Fruit fly (Drosophila melanogaster) whole organism, embryonic: ENCODE data around the gene Tim13.

Experiments
- Atf3 ChIP-seq: fragments of 200-800 bp; sonication (Bioruptor generic); optimal IDR thresholded peaks from 3 replicates; lab custom pipeline; 2016; ENCODE audit warnings: missing biosample characterization, missing genetic modification characterization
- BtbVII ChIP-seq: fragments of 200-800 bp; sonication (Bioruptor generic); optimal IDR thresholded peaks from 3 replicates; lab custom pipeline; 2017; ENCODE audit warnings: missing biosample characterization, mild to moderate bottlenecking, missing genetic modification characterization
- CG10147 ChIP-seq: fragments of 200-800 bp; sonication (Bioruptor generic); optimal IDR thresholded peaks from 2 replicates; lab custom pipeline; 2019; ENCODE audit warnings: missing biosample characterization, mild to moderate bottlenecking, missing genetic modification characterization, moderate library complexity
- CG10267 ChIP-seq: fragments of 200-800 bp; sonication (Bioruptor generic); optimal IDR thresholded peaks from 2 replicates; lab custom pipeline; 2018; ENCODE audit warnings: missing biosample characterization, mild to moderate bottlenecking, missing genetic modification characterization, moderate library complexity
- CG11093 ChIP-seq: fragments of 200-800 bp; sonication (Bioruptor generic); IDR thresholded peaks from 3 replicates; pipeline ENCODE4 v1.3.6; 2022; ENCODE audit warnings: missing biosample characterization, missing genetic modification characterization
- CG1233 ChIP-seq: fragments of 200-800 bp; sonication (Bioruptor generic); optimal IDR thresholded peaks from 4 replicates; lab custom pipeline; 2018; ENCODE audit warnings: missing biosample characterization, mild to moderate bottlenecking, missing genetic modification characterization
- CG13894 ChIP-seq: fragments of 200-800 bp; sonication (Bioruptor generic); optimal IDR thresholded peaks from 3 replicates; lab custom pipeline; 2018; ENCODE audit warnings: missing biosample characterization, mild to moderate bottlenecking, missing genetic modification characterization, moderate library complexity
- CG16863 ChIP-seq: fragments of 200-800 bp; sonication (Bioruptor generic); optimal IDR thresholded peaks from 3 replicates; lab custom pipeline; 2016; ENCODE audit warnings: missing biosample characterization, missing genetic modification characterization
- CG17912 ChIP-seq: fragments of 200-800 bp; sonication (Bioruptor generic); optimal IDR thresholded peaks from 2 replicates; lab custom pipeline; 2018; ENCODE audit warnings: missing biosample characterization, mild to moderate bottlenecking, missing genetic modification characterization
- CG3281 ChIP-seq: fragments of 200-800 bp; sonication (Bioruptor generic); optimal IDR thresholded peaks from 3 replicates; lab custom pipeline; 2017; ENCODE audit warnings: missing biosample characterization, mild to moderate bottlenecking, missing genetic modification characterization
- CG33213 ChIP-seq: fragments of 200-800 bp; sonication (Bioruptor generic); optimal IDR thresholded peaks from 3 replicates; lab custom pipeline; 2016; ENCODE audit warnings: missing biosample characterization, missing genetic modification characterization
- CG3407 ChIP-seq: fragments of 200-800 bp; sonication (Bioruptor generic); optimal IDR thresholded peaks from 2 replicates; lab custom pipeline; 2018; ENCODE audit warnings: missing biosample characterization, mild to moderate bottlenecking, missing genetic modification characterization
- CG4730 ChIP-seq: fragments of 200-800 bp; sonication (Bioruptor generic); IDR thresholded peaks from 2 replicates; pipeline ENCODE4 v1.3.6; 2022; ENCODE audit warnings: missing biosample characterization, missing genetic modification characterization
- CG5180 ChIP-seq: fragments of 200-800 bp; sonication (Bioruptor generic); optimal IDR thresholded peaks from 3 replicates; lab custom pipeline; 2017; ENCODE audit warnings: missing biosample characterization, missing genetic modification characterization, mild to moderate bottlenecking, moderate library complexity, missing genetic modification reagents
- CG6654 ChIP-seq: fragments of 200-800 bp; sonication (Bioruptor generic); optimal IDR thresholded peaks from 2 replicates; lab custom pipeline; 2017; ENCODE audit warnings: missing biosample characterization, mild to moderate bottlenecking, missing genetic modification characterization
- CG6683 ChIP-seq: fragments of 200-800 bp; sonication (Bioruptor generic); optimal IDR thresholded peaks from 2 replicates; lab custom pipeline; 2017; ENCODE audit warnings: missing biosample characterization, mild to moderate bottlenecking, missing genetic modification characterization, missing genetic modification reagents
- CG7271 ChIP-seq: fragments of 200-800 bp; sonication (Bioruptor generic); optimal IDR thresholded peaks from 2 replicates; lab custom pipeline; 2018; ENCODE audit warnings: missing biosample characterization, mild to moderate bottlenecking, missing genetic modification characterization, moderate library complexity
- CG7372 ChIP-seq: fragments of 200-800 bp; sonication (Bioruptor generic); IDR thresholded peaks from 2 replicates; pipeline ENCODE4 v1.3.6; 2022; ENCODE audit warnings: missing biosample characterization, missing genetic modification characterization
- CG9215 ChIP-seq: fragments of 200-800 bp; sonication (Bioruptor generic); IDR thresholded peaks from 2 replicates; pipeline ENCODE4 v1.3.6; 2022; ENCODE audit warnings: missing biosample characterization, missing genetic modification characterization
- CG9817 ChIP-seq: fragments of 200-800 bp; sonication (Bioruptor generic); optimal IDR thresholded peaks from 2 replicates; lab custom pipeline; 2018; ENCODE audit warnings: missing biosample characterization, mild to moderate bottlenecking, missing genetic modification characterization, moderate library complexity
- CTCF ChIP-seq: fragments of 200-800 bp; sonication (Bioruptor generic); optimal IDR thresholded peaks from 2 replicates; lab custom pipeline; 2017; ENCODE audit warnings: missing biosample characterization, mild to moderate bottlenecking, missing genetic modification characterization, moderate library complexity
- D19A ChIP-seq: fragments of 200-800 bp; optimal IDR thresholded peaks from 3 replicates; lab custom pipeline; 2019; ENCODE audit warnings: missing biosample characterization, mild to moderate bottlenecking, missing genetic modification characterization, moderate library complexity
- Dip3 ChIP-seq: fragments of 200-800 bp; sonication (Bioruptor generic); optimal IDR thresholded peaks from 3 replicates; lab custom pipeline; 2016; ENCODE audit warnings: missing biosample characterization, missing genetic modification characterization
- Dref ChIP-seq: fragments of 200-800 bp; sonication (Bioruptor generic); IDR thresholded peaks from 2 replicates; pipeline ENCODE4 v1.3.6; 2022; ENCODE audit warnings: missing biosample characterization, missing genetic modification characterization
- Ets65A ChIP-seq: fragments of 200-800 bp; sonication (Bioruptor generic); peaks from one replicate; lab custom pipeline; 2016; ENCODE audit warnings: missing biosample characterization, missing genetic modification characterization
- HmgD ChIP-seq: fragments of 200-800 bp; sonication (Bioruptor generic); optimal IDR thresholded peaks from 3 replicates; lab custom pipeline; 2016; ENCODE audit warnings: missing biosample characterization, missing genetic modification characterization
- Hmx ChIP-seq: fragments of 200-800 bp; sonication (Bioruptor generic); optimal IDR thresholded peaks from 2 replicates; lab custom pipeline; 2016; ENCODE audit warnings: missing biosample characterization, missing genetic modification characterization
- Hsf ChIP-seq: fragments of 200-800 bp; sonication (Bioruptor generic); optimal IDR thresholded peaks from 3 replicates; lab custom pipeline; 2016; ENCODE audit warnings: missing biosample characterization, missing genetic modification characterization
- Kr ChIP-seq: fragments of 200-800 bp; sonication (Bioruptor generic); optimal IDR thresholded peaks from 2 replicates; lab custom pipeline; 2017; ENCODE audit warnings: missing biosample characterization, mild to moderate bottlenecking, missing genetic modification characterization
- NFAT ChIP-seq: fragments of 200-800 bp; sonication (Bioruptor generic); IDR thresholded peaks from 2 replicates; pipeline ENCODE4 v1.3.6; 2022; ENCODE audit warnings: missing biosample characterization, missing genetic modification characterization
- Nf-YB ChIP-seq: fragments of 200-800 bp; sonication (Bioruptor generic); optimal IDR thresholded peaks from 3 replicates; lab custom pipeline; 2019; ENCODE audit warnings: missing biosample characterization, mild to moderate bottlenecking, missing genetic modification characterization, moderate library complexity
- Oli ChIP-seq: fragments of 200-800 bp; sonication (Bioruptor generic); optimal IDR thresholded peaks from 2 replicates; lab custom pipeline; 2018; ENCODE audit warnings: missing biosample characterization, mild to moderate bottlenecking, missing genetic modification characterization, moderate library complexity
- PHDP ChIP-seq: fragments of 200-800 bp; sonication (Bioruptor generic); optimal IDR thresholded peaks from 3 replicates; lab custom pipeline; 2018; ENCODE audit warnings: missing biosample characterization, mild to moderate bottlenecking, missing genetic modification characterization, moderate library complexity
- Scr ChIP-seq: fragments of 200-800 bp; sonication (Bioruptor generic); IDR thresholded peaks from 2 replicates; pipeline ENCODE4 v1.3.6; 2022; ENCODE audit warnings: missing biosample characterization, missing genetic modification characterization; ENCODE audit not compliant: partially characterized antibody
- Xrp1 ChIP-seq: fragments of 200-800 bp; sonication (Bioruptor generic); IDR thresholded peaks from 2 replicates; pipeline ENCODE4 v1.3.6; 2022; ENCODE audit warnings: missing biosample characterization, missing genetic modification characterization
- bsh ChIP-seq, 2 experiments: fragments of 200-800 bp; sonication (Bioruptor generic); optimal IDR thresholded peaks; 2 replicates each; lab custom pipeline; 2017 to 2018; ENCODE audit warnings: mild to moderate bottlenecking in 2 of 2, missing biosample characterization in 2 of 2, missing genetic modification characterization in 2 of 2, moderate library complexity in 1 of 2
- eve ChIP-seq, 2 experiments: fragments of >200 bp; optimal IDR thresholded peaks; 2 replicates each; lab custom pipeline; 2017; ENCODE audit warnings: missing biosample characterization in 2 of 2, missing genetic modification characterization in 2 of 2
- fd64A ChIP-seq: fragments of 200-800 bp; sonication (Bioruptor generic); optimal IDR thresholded peaks from 3 replicates; lab custom pipeline; 2018; ENCODE audit warnings: missing biosample characterization, mild to moderate bottlenecking, missing genetic modification characterization
- gro ChIP-seq: fragments of 200-800 bp; sonication (Bioruptor generic); optimal IDR thresholded peaks from 2 replicates; lab custom pipeline; 2016; ENCODE audit warnings: missing biosample characterization, missing genetic modification characterization
- gsb-n ChIP-seq: fragments of 200-800 bp; sonication (Bioruptor generic); optimal IDR thresholded peaks from 3 replicates; lab custom pipeline; 2018; ENCODE audit warnings: missing biosample characterization, mild to moderate bottlenecking, missing genetic modification characterization
- ham ChIP-seq: fragments of 200-800 bp; sonication (Bioruptor generic); IDR thresholded peaks from 2 replicates; pipeline ENCODE4 v1.3.6; 2022; ENCODE audit warnings: missing biosample characterization, missing genetic modification characterization
- nerfin-1 ChIP-seq: fragments of 200-800 bp; sonication (Bioruptor generic); optimal IDR thresholded peaks from 3 replicates; lab custom pipeline; 2019; ENCODE audit warnings: missing biosample characterization, mild to moderate bottlenecking, missing genetic modification characterization, moderate library complexity
- nom ChIP-seq: fragments of 200-800 bp; sonication (Bioruptor generic); optimal IDR thresholded peaks from 2 replicates; lab custom pipeline; 2017; ENCODE audit warnings: missing biosample characterization, missing genetic modification characterization, mild to moderate bottlenecking, moderate library complexity, missing genetic modification reagents
- ro ChIP-seq: fragments of 200-800 bp; sonication (Bioruptor generic); IDR thresholded peaks from 2 replicates; pipeline ENCODE4 v1.3.6; 2022; ENCODE audit warnings: missing biosample characterization, missing genetic modification characterization
- salm ChIP-seq: fragments of 200-800 bp; sonication (Bioruptor generic); optimal IDR thresholded peaks from 2 replicates; lab custom pipeline; 2018; ENCODE audit warnings: missing biosample characterization, mild to moderate bottlenecking, missing genetic modification characterization
- stc ChIP-seq: fragments of 200-800 bp; sonication (Bioruptor generic); IDR thresholded peaks from 2 replicates; pipeline ENCODE4 v1.3.6; 2022; ENCODE audit warnings: missing biosample characterization, missing genetic modification characterization
- tin ChIP-seq: fragments of 200-800 bp; sonication (Bioruptor generic); optimal IDR thresholded peaks from 3 replicates; lab custom pipeline; 2016; ENCODE audit warnings: missing biosample characterization, missing genetic modification characterization
- trh ChIP-seq: fragments of 200-800 bp; sonication (Bioruptor generic); optimal IDR thresholded peaks from 2 replicates; lab custom pipeline; 2016; ENCODE audit warnings: missing biosample characterization, missing genetic modification characterization
- vvl ChIP-seq: fragments of 200-800 bp; sonication (Bioruptor generic); IDR thresholded peaks from 2 replicates; pipeline ENCODE4 v1.3.6; 2022; ENCODE audit warnings: missing biosample characterization, missing genetic modification characterization

Tim13 gene

DNA sequence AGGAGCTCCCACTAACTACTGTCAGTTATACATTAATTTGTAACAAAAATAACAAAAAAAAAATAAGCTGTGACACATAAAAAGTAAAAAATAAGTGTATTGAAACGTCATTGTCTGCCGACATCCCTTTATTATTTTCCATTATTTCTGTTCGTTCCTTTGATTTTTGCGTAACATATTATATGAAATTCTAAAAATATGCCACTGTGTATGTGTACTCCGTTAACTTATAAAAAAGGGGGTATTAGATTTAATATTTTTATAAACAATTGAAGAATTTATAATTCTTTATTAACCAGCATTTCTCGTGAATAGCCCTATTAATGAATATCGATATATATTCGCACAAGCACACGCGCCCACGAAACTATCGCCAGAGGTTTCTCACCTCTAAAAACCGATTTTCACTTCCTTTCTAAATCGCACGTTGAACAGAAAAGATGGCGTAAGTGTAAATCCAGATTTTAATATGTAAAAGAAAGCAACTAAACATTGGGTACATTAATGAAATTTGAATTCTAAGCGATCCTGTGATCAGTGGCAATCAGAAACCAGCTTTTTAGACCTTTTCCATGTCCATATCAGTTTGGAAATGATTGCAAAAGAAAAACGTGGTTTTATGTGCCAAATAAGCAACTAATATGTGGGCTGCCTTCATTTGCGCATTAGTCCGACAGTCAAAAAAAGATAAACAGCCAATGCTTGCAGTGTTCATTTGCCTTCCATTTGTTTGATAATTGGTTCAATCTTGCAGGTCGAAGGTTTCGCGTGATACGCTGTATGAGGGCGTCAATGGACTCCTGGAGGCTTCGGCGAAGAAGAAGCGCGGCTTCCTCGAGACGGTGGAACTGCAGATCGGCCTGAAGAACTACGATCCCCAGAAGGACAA lies 48.4 kb upstream of the Tim13 start, which contains the start of gene RpL10Ab (continued):
- TF ChIP-seq CG10147 (GFP tag; lab: Kevin White, UChicago) = peak; percentile 77
- TF ChIP-seq tin (GFP tag; lab: Kevin White, UChicago) = peak; percentile 26
- TF ChIP-seq Oli (tag; lab: Kevin White, UChicago) = peak; percentile 29
- no peak; the same call in 1 of the 2 replicates for TF ChIP-seq stc (GFP tag; lab: Robert Waterston, UW)
- peak; percentile 36 for TF ChIP-seq CG3407
- peak; percentile 76 for TF ChIP-seq vvl (GFP tag; lab: Robert Waterston, UW)
- TF ChIP-seq Hmx (GFP tag; lab: Kevin White, UChicago) = no peak
- TF ChIP-seq D19A (tag; lab: Kevin White, UChicago) = peak; percentile 33
- peak; percentile 56 for TF ChIP-seq gsb-n (tag; lab: Kevin White, UChicago)
- peak; percentile 40 for TF ChIP-seq nom (GFP tag; lab: Kevin White, UChicago)
- peak; percentile 61 for TF ChIP-seq CG6654
- no peak for TF ChIP-seq CG5180
- TF ChIP-seq CG11093 = peak; percentile 48; the same call in 1 of the 3 replicates
- peak; percentile 76 for TF ChIP-seq CG9817 (tag; lab: Kevin White, UChicago)
- TF ChIP-seq CG16863 (GFP tag; lab: Kevin White, UChicago) = peak; percentile 27
- TF ChIP-seq CG33213 (GFP tag; lab: Kevin White, UChicago) = peak; percentile 33
- TF ChIP-seq CG3281 (GFP tag; lab: Kevin White, UChicago) = peak; percentile 61
- TF ChIP-seq CG9215 (GFP tag; lab: Robert Waterston, UW) = peak; percentile 67; the same call in 1 of the 2 replicates
- no peak for TF ChIP-seq HmgD (GFP tag; lab: Kevin White, UChicago)
- TF ChIP-seq nerfin-1 (tag; lab: Kevin White, UChicago) = peak; percentile 2
- TF ChIP-seq CG1233 (GFP tag; lab: Kevin White, UChicago) = peak; percentile 51
- TF ChIP-seq ro = no peak
- peak; percentile 46 for TF ChIP-seq Hsf (GFP tag; lab: Kevin White, UChicago)
- TF ChIP-seq BtbVII (GFP tag; lab: Kevin White, UChicago) = peak; percentile 68
- TF ChIP-seq PHDP (tag; lab: Kevin White, UChicago) = peak; percentile 46
- peak; percentile 19 to 24 for TF ChIP-seq bsh (GFP tag; optimal IDR thresholded peaks at IDR 0.05; lab: Kevin White, UChicago)
- TF ChIP-seq fd64A (GFP tag; lab: Kevin White, UChicago) = peak; percentile 38
- TF ChIP-seq Dref (GFP tag; lab: Robert Waterston, UW) = peak; percentile 78
- peak; percentile 83 for TF ChIP-seq NFAT (GFP tag; lab: Robert Waterston, UW)
- TF ChIP-seq Dip3 (GFP tag; lab: Kevin White, UChicago) = peak; percentile 12
- peak; percentile 96 for TF ChIP-seq Ets65A
- TF ChIP-seq gro (GFP tag; lab: Kevin White, UChicago) = peak; percentile 26
- peak; percentile 25 for TF ChIP-seq CG6683
- TF ChIP-seq trh (GFP tag; lab: Kevin White, UChicago) = no peak
- TF ChIP-seq Kr = no peak
- TF ChIP-seq CTCF (GFP tag; lab: Kevin White, UChicago) = peak; percentile 60
- peak; percentile 84 for TF ChIP-seq Scr (GFP tag; lab: Robert Waterston, UW)
- peak; percentile 30; the same call in 1 of the 2 replicates for TF ChIP-seq Xrp1 (GFP tag; lab: Robert Waterston, UW)
- TF ChIP-seq CG7372 (GFP tag; lab: Robert Waterston, UW) = peak; percentile 66; the same call in 1 of the 2 replicates
- TF ChIP-seq Nf-YB = peak; percentile 0
- TF ChIP-seq salm (tag; lab: Kevin White, UChicago) = peak; percentile 17
- TF ChIP-seq eve (GFP tag; optimal IDR thresholded peaks at IDR 0.05; lab: Kevin White, UChicago) = no peak
- TF ChIP-seq CG4730 (GFP tag; lab: Robert Waterston, UW) = 0 out of 2 replicates have a peak, but pooled peaks have one; percentile 9
- peak; percentile 75 for TF ChIP-seq CG13894
- peak; percentile 75 for TF ChIP-seq CG7271 (tag; lab: Kevin White, UChicago)
- peak; percentile 33 for TF ChIP-seq CG10267 (tag; lab: Kevin White, UChicago)
- TF ChIP-seq Atf3 (GFP tag; lab: Kevin White, UChicago) = peak; percentile 14
- TF ChIP-seq ham (GFP tag; lab: Robert Waterston, UW) = no peak
- peak; percentile 88 for TF ChIP-seq CG17912 (GFP tag; lab: Kevin White, UChicago)
